Worm (Caenorhabditis elegans): ENCODE data around the gene tmed-4.

DNA sequence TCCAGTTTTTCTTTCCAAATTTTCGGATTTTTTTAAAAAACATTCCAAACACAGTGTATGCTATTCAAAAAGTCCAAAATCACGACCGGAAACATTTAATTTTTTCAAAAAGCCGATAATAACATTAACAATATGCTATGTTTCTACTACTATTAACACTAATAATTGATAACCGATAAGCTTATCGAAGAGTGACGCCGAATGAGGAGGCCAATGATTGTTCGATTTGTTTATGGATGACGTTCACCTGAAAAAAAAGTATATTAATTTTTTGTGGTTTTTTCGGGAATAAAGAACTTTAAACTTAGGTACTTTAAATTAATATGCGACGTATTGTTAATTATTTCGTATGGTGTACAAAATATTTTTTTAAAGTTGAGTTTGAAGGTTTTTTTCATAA is 50.9 kb downstream of the tmed-4 start:
- TF ChIP-seq T22C8.4 (GFP tag; IDR thresholded peaks at IDR 0.05): no peak
- TF ChIP-seq klf-2 (GFP tag; conservative IDR thresholded peaks at IDR 0.05): no peak
- no peak for TF ChIP-seq flt-1 (GFP tag; IDR thresholded peaks at IDR 0.05)
- no peak for TF ChIP-seq med-1 (GFP tag; optimal IDR thresholded peaks at IDR 0.05; ENCODE audit: insufficient read depth)
- no peak for TF ChIP-seq ztf-23 (GFP tag; IDR thresholded peaks at IDR 0.05)
- no peak for TF ChIP-seq cog-1 (tag; optimal IDR thresholded peaks at IDR 0.05)
- no peak for TF ChIP-seq tab-1 (GFP tag; IDR thresholded peaks at IDR 0.05)
